Fruit fly (Drosophila melanogaster) whole organism, adult: ENCODE data around the gene Pkc98E.

ENCODE experiments used
- CG11617 ChIP-seq: fragments of 200-800 bp; sonication (Bioruptor generic); optimal IDR thresholded peaks from 2 replicates; lab custom pipeline; 2017; ENCODE audit warnings: mild to moderate bottlenecking, missing biosample characterization, missing genetic modification reagents, missing genetic modification characterization
- CG12768 ChIP-seq: fragments of 200-800 bp; sonication (Bioruptor generic); optimal IDR thresholded peaks from 2 replicates; lab custom pipeline; 2017; ENCODE audit warnings: missing biosample characterization, missing genetic modification characterization, mild to moderate bottlenecking, moderate library complexity, missing genetic modification reagents
- CG14711 ChIP-seq: fragments of 200-800 bp; sonication (Bioruptor generic); optimal IDR thresholded peaks from 2 replicates; lab custom pipeline; 2018; ENCODE audit warnings: missing biosample characterization, mild to moderate bottlenecking, missing genetic modification characterization, moderate library complexity
- CG1620 ChIP-seq: fragments of 200-800 bp; sonication (Bioruptor generic); optimal IDR thresholded peaks from 2 replicates; lab custom pipeline; 2016; ENCODE audit warnings: missing biosample characterization, missing genetic modification characterization
- CG33017 ChIP-seq: fragments of 200-800 bp; sonication (Bioruptor generic); optimal IDR thresholded peaks from 2 replicates; lab custom pipeline; 2018; ENCODE audit warnings: missing biosample characterization, mild to moderate bottlenecking, missing genetic modification characterization, moderate library complexity
- CG5204 ChIP-seq: fragments of 200-800 bp; sonication (Bioruptor generic); optimal IDR thresholded peaks from 2 replicates; lab custom pipeline; 2016; ENCODE audit warnings: missing biosample characterization, missing genetic modification characterization
- CG7045 ChIP-seq: fragments of 200-800 bp; sonication (Bioruptor generic); optimal IDR thresholded peaks from 2 replicates; lab custom pipeline; 2017; ENCODE audit warnings: missing biosample characterization, mild to moderate bottlenecking, missing genetic modification characterization
- CG7101 ChIP-seq: fragments of 200-800 bp; sonication (Bioruptor generic); optimal IDR thresholded peaks from 2 replicates; lab custom pipeline; 2018; ENCODE audit warnings: missing biosample characterization, mild to moderate bottlenecking, missing genetic modification characterization, moderate library complexity
- Clk ChIP-seq: fragments of 200-800 bp; sonication (Bioruptor generic); optimal IDR thresholded peaks from 2 replicates; lab custom pipeline; 2017; ENCODE audit warnings: missing biosample characterization, missing genetic modification characterization
- Crg-1 ChIP-seq: fragments of 200-800 bp; sonication (Bioruptor generic); optimal IDR thresholded peaks from 2 replicates; lab custom pipeline; 2016; ENCODE audit warnings: missing biosample characterization, missing genetic modification characterization
- Hr96 ChIP-seq: fragments of 200-800 bp; sonication (Bioruptor generic); optimal IDR thresholded peaks from 2 replicates; lab custom pipeline; 2016; ENCODE audit warnings: missing biosample characterization, missing genetic modification characterization
- Mnt ChIP-seq: fragments of 200-800 bp; sonication (Bioruptor generic); optimal IDR thresholded peaks from 2 replicates; lab custom pipeline; 2016; ENCODE audit warnings: missing biosample characterization, mild to moderate bottlenecking, missing genetic modification characterization
- bab1 ChIP-seq: fragments of 200-800 bp; sonication (Bioruptor generic); optimal IDR thresholded peaks from 3 replicates; lab custom pipeline; 2019; ENCODE audit warnings: missing biosample characterization, mild to moderate bottlenecking, missing genetic modification characterization, moderate library complexity
- cic ChIP-seq: fragments of 200-800 bp; sonication (Bioruptor generic); optimal IDR thresholded peaks from 2 replicates; lab custom pipeline; 2017; ENCODE audit warnings: missing biosample characterization, mild to moderate bottlenecking, missing genetic modification characterization, moderate library complexity
- cnc ChIP-seq, 2 experiments: fragments of >200 bp; optimal IDR thresholded peaks; 2 replicates each; lab custom pipeline; 2017
- kay ChIP-seq: fragments of 200-800 bp; sonication (Bioruptor generic); peaks from one replicate; lab custom pipeline; 2016; ENCODE audit warnings: missing biosample characterization, missing genetic modification characterization, borderline replicate concordance
- ovo ChIP-seq: fragments of 200-800 bp; sonication (Bioruptor generic); optimal IDR thresholded peaks from 2 replicates; lab custom pipeline; 2016; ENCODE audit warnings: missing biosample characterization, missing genetic modification characterization
- pad ChIP-seq: fragments of 200-800 bp; sonication (Bioruptor generic); optimal IDR thresholded peaks from 3 replicates; lab custom pipeline; 2017; ENCODE audit warnings: missing biosample characterization, missing genetic modification characterization, mild to moderate bottlenecking, moderate library complexity, missing genetic modification reagents
- tj ChIP-seq: fragments of 200-800 bp; sonication (Bioruptor generic); optimal IDR thresholded peaks from 3 replicates; lab custom pipeline; 2017; ENCODE audit warnings: missing biosample characterization, mild to moderate bottlenecking, missing genetic modification characterization, moderate library complexity
- toe ChIP-seq: fragments of 200-800 bp; sonication (Bioruptor generic); optimal IDR thresholded peaks from 2 replicates; lab custom pipeline; 2016; ENCODE audit warnings: missing biosample characterization, missing genetic modification characterization

The Pkc98E gene

dm6 chr3R:29063921-29064460 lies 25.0 kb downstream of the Pkc98E start:
- TF ChIP-seq cnc (optimal IDR thresholded peaks at IDR 0.05; lab: Kevin White, UChicago) = no peak
- no peak for TF ChIP-seq CG5204 (GFP tag; lab: Kevin White, UChicago)
- TF ChIP-seq CG7045 (GFP tag; lab: Kevin White, UChicago) = no peak
- TF ChIP-seq CG1620 = no peak
- no peak for TF ChIP-seq Crg-1
- no peak for TF ChIP-seq CG11617 (GFP tag; lab: Kevin White, UChicago)
- no peak for TF ChIP-seq tj (GFP tag; lab: Kevin White, UChicago)

DNA sequence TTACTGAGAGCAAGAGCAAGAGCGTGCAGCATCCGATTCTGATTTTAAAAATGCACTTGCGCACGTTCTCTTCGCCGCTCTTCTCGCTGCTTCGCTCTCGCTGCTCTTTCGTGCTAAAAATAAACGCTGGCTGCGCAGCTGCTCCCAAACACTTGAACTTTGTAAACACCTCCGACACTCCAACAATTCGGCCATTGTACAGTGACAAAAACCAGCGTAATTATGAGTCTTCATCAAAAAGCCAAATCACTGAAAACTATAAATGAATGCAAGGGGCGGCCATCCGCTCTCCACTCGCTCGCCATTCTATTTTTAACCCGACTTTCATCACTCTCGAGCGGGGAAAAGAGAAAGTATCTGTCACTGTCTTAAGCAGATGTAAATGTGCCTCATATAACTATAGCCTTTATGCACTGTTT lies 25.7 kb downstream of the Pkc98E start:
- TF ChIP-seq pad (GFP tag; lab: Kevin White, UChicago) (no peak), CG7045 (GFP tag; lab: Kevin White, UChicago) (peak; percentile 15), bab1 (GFP tag; lab: Kevin White, UChicago) (no peak), toe (GFP tag; lab: Kevin White, UChicago) (no peak), CG12768 (GFP tag; lab: Kevin White, UChicago) (peak; percentile 1), ovo (GFP tag; lab: Kevin White, UChicago) (no peak), Clk (peak; percentile 24), Hr96 (GFP tag; lab: Kevin White, UChicago) (no peak), CG33017 (tag; lab: Kevin White, UChicago) (no peak), kay (GFP tag; lab: Kevin White, UChicago) (no peak), cic (GFP tag; lab: Kevin White, UChicago) (no peak)

DNA sequence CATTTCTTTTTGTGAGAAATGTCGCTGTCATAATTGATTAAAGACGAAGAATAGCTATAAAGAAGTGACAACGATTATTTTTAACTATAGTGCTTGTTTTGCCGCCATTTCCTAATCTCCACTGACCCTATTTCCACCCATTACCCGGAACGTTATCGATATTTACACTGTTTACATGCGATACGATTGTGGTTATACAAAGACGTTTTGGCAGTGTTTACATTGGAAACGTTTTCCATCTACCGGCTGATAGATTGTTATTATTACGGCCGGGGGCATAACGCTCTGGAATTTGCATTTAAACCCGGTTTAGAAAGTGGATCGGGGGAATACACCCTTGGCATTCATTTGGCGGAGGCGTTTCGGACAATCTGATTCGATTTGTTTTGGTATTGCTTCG lies 27.3 kb downstream of the Pkc98E start:
- TF ChIP-seq CG11617 (GFP tag; lab: Kevin White, UChicago) (no peak), CG14711 (no peak), cnc (optimal IDR thresholded peaks at IDR 0.05; lab: Kevin White, UChicago) (no peak), ovo (GFP tag; lab: Kevin White, UChicago) (peak; percentile 65), CG7045 (GFP tag; lab: Kevin White, UChicago) (no peak), Crg-1 (peak; percentile 63), toe (GFP tag; lab: Kevin White, UChicago) (no peak), CG1620 (no peak), cic (GFP tag; lab: Kevin White, UChicago) (peak; percentile 69), Mnt (GFP tag; lab: Kevin White, UChicago) (peak; percentile 32), bab1 (GFP tag; lab: Kevin White, UChicago) (no peak), kay (GFP tag; lab: Kevin White, UChicago) (no peak), tj (GFP tag; lab: Kevin White, UChicago) (no peak), Hr96 (GFP tag; lab: Kevin White, UChicago) (no peak), pad (GFP tag; lab: Kevin White, UChicago) (peak; percentile 7)

- no peak for TF ChIP-seq CG7101
- TF ChIP-seq CG33017 (tag; lab: Kevin White, UChicago) = peak; percentile 2
- no peak for TF ChIP-seq Clk
- no peak for TF ChIP-seq CG14711
- TF ChIP-seq cic (GFP tag; lab: Kevin White, UChicago) = peak; percentile 28
- peak; percentile 1 for TF ChIP-seq CG12768 (GFP tag; lab: Kevin White, UChicago)
- TF ChIP-seq Mnt (GFP tag; lab: Kevin White, UChicago) = peak; percentile 69
These were observed 28.1 kb downstream of the Pkc98E start for dm6 chr3R:29067091-29067490.

- TF ChIP-seq pad (GFP tag; lab: Kevin White, UChicago) (no peak), tj (GFP tag; lab: Kevin White, UChicago) (no peak), CG11617 (GFP tag; lab: Kevin White, UChicago) (no peak), CG14711 (no peak), toe (GFP tag; lab: Kevin White, UChicago) (no peak), CG5204 (GFP tag; lab: Kevin White, UChicago) (no peak), CG1620 (no peak), cic (GFP tag; lab: Kevin White, UChicago) (no peak), CG33017 (tag; lab: Kevin White, UChicago) (no peak), Hr96 (GFP tag; lab: Kevin White, UChicago) (no peak), Crg-1 (no peak), CG7101 (no peak)
These were observed 29.7 kb downstream of the Pkc98E start for dm6 chr3R:29068430-29069207.

DNA sequence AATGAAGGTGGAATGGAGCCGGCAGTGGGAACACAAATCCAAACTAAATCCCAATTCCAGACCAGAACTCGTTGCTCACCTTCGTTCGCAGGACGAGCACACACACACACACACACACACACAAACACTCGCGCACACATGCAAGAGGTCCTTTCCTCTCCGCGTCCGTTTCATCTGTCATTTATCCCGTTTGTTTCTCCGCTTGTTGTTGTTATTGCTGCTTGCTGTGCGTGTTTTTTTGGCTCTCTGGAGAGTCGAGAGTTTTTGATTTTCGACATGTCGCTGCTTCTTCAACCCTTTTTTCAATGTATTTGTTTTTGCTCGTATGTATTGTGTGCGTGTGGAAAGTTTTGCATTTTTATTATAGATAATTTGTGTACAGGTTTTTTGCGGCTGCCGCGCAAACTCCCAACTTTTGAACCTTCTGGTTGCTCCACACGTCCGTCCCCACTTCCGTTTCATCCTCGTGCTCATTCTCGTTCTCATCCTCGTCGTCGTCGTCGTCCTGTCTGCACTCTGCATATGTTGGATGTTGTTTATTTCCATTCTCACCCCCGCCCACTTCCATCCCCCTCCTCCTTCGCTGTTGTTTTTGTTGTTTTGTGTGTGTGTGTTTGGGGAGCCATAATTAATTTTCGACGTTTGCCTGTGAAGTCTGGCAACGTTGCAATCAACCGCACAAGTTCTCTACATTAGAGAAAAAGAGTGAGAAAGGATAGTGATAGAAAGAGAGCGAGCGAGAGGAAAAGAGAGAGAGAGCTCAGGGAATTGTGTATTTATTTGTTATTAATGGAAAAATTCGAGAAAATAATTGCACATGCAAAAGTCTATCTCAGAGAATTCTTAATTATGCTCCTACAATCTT lies 30.5 kb downstream of the Pkc98E start:
- no peak for TF ChIP-seq Clk
- TF ChIP-seq CG11617 (GFP tag; lab: Kevin White, UChicago) = no peak
- TF ChIP-seq CG1620 = no peak
- TF ChIP-seq CG7045 (GFP tag; lab: Kevin White, UChicago) = no peak
- TF ChIP-seq CG12768 (GFP tag; lab: Kevin White, UChicago) = no peak
- no peak for TF ChIP-seq CG7101
- TF ChIP-seq cnc (optimal IDR thresholded peaks at IDR 0.05; lab: Kevin White, UChicago) = no peak
- TF ChIP-seq bab1 (GFP tag; lab: Kevin White, UChicago) = no peak
- TF ChIP-seq pad (GFP tag; lab: Kevin White, UChicago) = no peak
- no peak for TF ChIP-seq Mnt (GFP tag; lab: Kevin White, UChicago)
- TF ChIP-seq kay (GFP tag; lab: Kevin White, UChicago) = no peak
- no peak for TF ChIP-seq cic (GFP tag; lab: Kevin White, UChicago)
- TF ChIP-seq tj (GFP tag; lab: Kevin White, UChicago) = no peak
- TF ChIP-seq Hr96 (GFP tag; lab: Kevin White, UChicago) = no peak
- TF ChIP-seq toe (GFP tag; lab: Kevin White, UChicago) = no peak
- TF ChIP-seq CG33017 (tag; lab: Kevin White, UChicago) = no peak
